Worm (Caenorhabditis elegans) whole organism, L1 larva: ENCODE data around the gene nhr-269.

Source experiments
- C16A3.4 ChIP-seq: fragments of 150-350 bp; optimal IDR thresholded peaks from 2 replicates; lab custom pipeline; 2014; ENCODE audit warnings: missing biosample characterization, missing genetic modification characterization
- C34B4.2 ChIP-seq: sonication (generic microtip); optimal IDR thresholded peaks from 2 replicates; lab custom pipeline; 2017; ENCODE audit warnings: mild to moderate bottlenecking, missing genetic modification characterization, missing compliant biosample characterization
- F16B12.6 ChIP-seq: fragments of 150-350 bp; optimal IDR thresholded peaks from 2 replicates; lab custom pipeline; 2014; ENCODE audit warnings: missing biosample characterization, missing genetic modification characterization
- aha-1 ChIP-seq: fragments of 150-350 bp; optimal IDR thresholded peaks from 2 replicates; lab custom pipeline; 2014; ENCODE audit warnings: missing biosample characterization, missing genetic modification characterization
- aly-2 ChIP-seq: fragments of 150-350 bp; optimal IDR thresholded peaks from 2 replicates; lab custom pipeline; 2014; ENCODE audit warnings: missing biosample characterization, missing genetic modification characterization
- blmp-1 ChIP-seq: fragments of 150-350 bp; optimal IDR thresholded peaks from 2 replicates; lab custom pipeline; 2014; ENCODE audit warnings: missing biosample characterization, missing genetic modification characterization
- ceh-63 ChIP-seq: fragments of 200-800 bp; sonication (Bioruptor generic); optimal IDR thresholded peaks from 2 replicates; lab custom pipeline; 2018; ENCODE audit warnings: mild to moderate bottlenecking, missing genetic modification characterization, missing compliant biosample characterization
- ceh-8 ChIP-seq: fragments of 200-800 bp; sonication (Bioruptor generic); optimal IDR thresholded peaks from 2 replicates; lab custom pipeline; 2018; ENCODE audit warnings: mild to moderate bottlenecking, missing genetic modification characterization, moderate library complexity, missing compliant biosample characterization
- ceh-82 ChIP-seq, 3 experiments: fragments of 150-350 bp in 1 of 3; sonication (generic microtip) in 2 of 3; optimal IDR thresholded peaks; 2 replicates each; lab custom pipeline; 2014 to 2017; ENCODE audit warnings: missing biosample characterization in 3 of 3, missing genetic modification characterization in 3 of 3
- ces-1 ChIP-seq: fragments of 150-350 bp; optimal IDR thresholded peaks from 2 replicates; lab custom pipeline; 2014; ENCODE audit warnings: missing biosample characterization, missing genetic modification reagents, missing genetic modification characterization
- efl-3 ChIP-seq: fragments of 200-800 bp; sonication (Bioruptor generic); optimal IDR thresholded peaks from 2 replicates; lab custom pipeline; 2018; ENCODE audit warnings: mild to moderate bottlenecking, missing genetic modification characterization, missing compliant biosample characterization
- egl-27 ChIP-seq, 2 experiments: fragments of 150-350 bp in 1 of 2; sonication (generic microtip); optimal IDR thresholded peaks; 3 replicates each; lab custom pipeline; 2017 to 2018; ENCODE audit warnings: missing biosample characterization in 2 of 2, missing genetic modification characterization in 2 of 2, missing genetic modification reagents in 2 of 2
- elt-3 ChIP-seq, 6 experiments: fragments of 150-350 bp in 1 of 6; sonication (generic microtip); optimal IDR thresholded peaks; 2 replicates each; lab custom pipeline; 2017 to 2018; ENCODE audit warnings: missing biosample characterization in 6 of 6, missing genetic modification characterization in 6 of 6, inconsistent platforms in 1 of 6
- ets-5 ChIP-seq: fragments of 200-800 bp; sonication (Bioruptor generic); IDR thresholded peaks from 2 replicates; pipeline ENCODE4 v1.3.6; 2022; ENCODE audit warnings: missing genetic modification characterization, missing compliant biosample characterization
- fkh-4 ChIP-seq: sonication (generic microtip); optimal IDR thresholded peaks from 2 replicates; lab custom pipeline; 2016; ENCODE audit warnings: missing compliant biosample characterization, missing genetic modification characterization, borderline replicate concordance
- fos-1 ChIP-seq: fragments of 150-350 bp; optimal IDR thresholded peaks from 2 replicates; lab custom pipeline; 2014; ENCODE audit warnings: missing biosample characterization, missing genetic modification characterization
- hlh-17 ChIP-seq: fragments of 200-800 bp; sonication (Bioruptor generic); optimal IDR thresholded peaks from 2 replicates; lab custom pipeline; 2018; ENCODE audit warnings: missing genetic modification characterization, mild to moderate bottlenecking, missing compliant biosample characterization, moderate library complexity, borderline replicate concordance
- hpl-2 ChIP-seq: fragments of 150-350 bp; optimal IDR thresholded peaks from 2 replicates; lab custom pipeline; 2014; ENCODE audit warnings: missing biosample characterization, missing genetic modification reagents, missing genetic modification characterization
- lin-13 ChIP-seq: fragments of 150-350 bp; optimal IDR thresholded peaks from 2 replicates; lab custom pipeline; 2014; ENCODE audit warnings: missing biosample characterization, missing genetic modification reagents, missing genetic modification characterization
- lin-14 ChIP-seq: fragments of 200-800 bp; sonication (Bioruptor generic); optimal IDR thresholded peaks from 2 replicates; lab custom pipeline; 2018; ENCODE audit warnings: mild to moderate bottlenecking, missing genetic modification characterization, moderate library complexity, missing compliant biosample characterization
- lin-39 ChIP-seq: fragments of 150-350 bp; optimal IDR thresholded peaks from 2 replicates; lab custom pipeline; 2014; ENCODE audit warnings: missing biosample characterization, missing genetic modification reagents, missing genetic modification characterization
- lsy-2 ChIP-seq, 2 experiments: fragments of 150-350 bp; optimal IDR thresholded peaks; 2 replicates each; lab custom pipeline; 2014; ENCODE audit warnings: missing biosample characterization in 2 of 2, missing genetic modification characterization in 2 of 2
- mab-9 ChIP-seq: fragments of 200-800 bp; sonication (Bioruptor generic); IDR thresholded peaks from 2 replicates; pipeline ENCODE4 v1.3.6; 2022; ENCODE audit warnings: missing genetic modification reagents, missing genetic modification characterization, missing compliant biosample characterization
- mef-2 ChIP-seq: fragments of 150-350 bp; optimal IDR thresholded peaks from 2 replicates; lab custom pipeline; 2014; ENCODE audit warnings: missing biosample characterization, missing genetic modification characterization
- nhr-12 ChIP-seq: sonication (generic microtip); optimal IDR thresholded peaks from 2 replicates; lab custom pipeline; 2017; ENCODE audit warnings: missing biosample characterization, missing genetic modification characterization
- nhr-237 ChIP-seq: fragments of 150-350 bp; optimal IDR thresholded peaks from 2 replicates; lab custom pipeline; 2014; ENCODE audit warnings: missing biosample characterization, missing genetic modification characterization
- nhr-47 ChIP-seq: sonication (generic microtip); optimal IDR thresholded peaks from 2 replicates; lab custom pipeline; 2016; ENCODE audit warnings: mild to moderate bottlenecking, missing genetic modification characterization, moderate library complexity, missing compliant biosample characterization
- nhr-71 ChIP-seq: sonication (generic microtip); optimal IDR thresholded peaks from 2 replicates; lab custom pipeline; 2016; ENCODE audit warnings: mild to moderate bottlenecking, missing genetic modification characterization, moderate library complexity, missing compliant biosample characterization
- nhr-76 ChIP-seq: sonication (generic microtip); optimal IDR thresholded peaks from 2 replicates; lab custom pipeline; 2017; ENCODE audit warnings: missing biosample characterization, missing genetic modification characterization
- nhr-77 ChIP-seq: fragments of 150-350 bp; optimal IDR thresholded peaks from 2 replicates; lab custom pipeline; 2014; ENCODE audit warnings: missing biosample characterization, missing genetic modification characterization
- nhr-84 ChIP-seq: sonication (generic microtip); optimal IDR thresholded peaks from 2 replicates; lab custom pipeline; 2017; ENCODE audit warnings: missing biosample characterization, missing genetic modification characterization
- pqm-1 ChIP-seq: sonication (generic microtip); optimal IDR thresholded peaks from 3 replicates; lab custom pipeline; 2017; ENCODE audit warnings: missing biosample characterization, missing genetic modification characterization
- skn-1 ChIP-seq: fragments of 150-350 bp; optimal IDR thresholded peaks from 2 replicates; lab custom pipeline; 2014; ENCODE audit warnings: missing biosample characterization, missing genetic modification characterization
- snpc-4 ChIP-seq: fragments of 150-350 bp; optimal IDR thresholded peaks from 2 replicates; lab custom pipeline; 2014; ENCODE audit warnings: missing biosample characterization, missing genetic modification characterization
- snu-23 ChIP-seq: sonication (generic microtip); optimal IDR thresholded peaks from 2 replicates; lab custom pipeline; 2016; ENCODE audit warnings: missing genetic modification characterization, missing compliant biosample characterization
- sox-4 ChIP-seq: sonication (generic microtip); optimal IDR thresholded peaks from 2 replicates; lab custom pipeline; 2016; ENCODE audit warnings: missing genetic modification characterization, missing compliant biosample characterization
- sup-37 ChIP-seq: fragments of 200-800 bp; sonication (Bioruptor generic); optimal IDR thresholded peaks from 2 replicates; lab custom pipeline; 2018; ENCODE audit warnings: mild to moderate bottlenecking, missing genetic modification characterization, missing compliant biosample characterization
- swsn-7 ChIP-seq: sonication (generic microtip); optimal IDR thresholded peaks from 2 replicates; lab custom pipeline; 2016; ENCODE audit warnings: missing genetic modification characterization, missing compliant biosample characterization
- tbx-2 ChIP-seq: sonication (generic microtip); optimal IDR thresholded peaks from 2 replicates; lab custom pipeline; 2016; ENCODE audit warnings: missing genetic modification characterization, missing compliant biosample characterization
- unc-62 ChIP-seq: fragments of 150-350 bp; optimal IDR thresholded peaks from 2 replicates; lab custom pipeline; 2014; ENCODE audit warnings: missing biosample characterization, missing genetic modification reagents, missing genetic modification characterization
- unc-86 ChIP-seq: sonication (generic microtip); optimal IDR thresholded peaks from 2 replicates; lab custom pipeline; 2016; ENCODE audit warnings: missing genetic modification characterization, missing compliant biosample characterization
- xbp-1 ChIP-seq: sonication (generic microtip); optimal IDR thresholded peaks from 2 replicates; lab custom pipeline; 2016; ENCODE audit warnings: missing genetic modification characterization, missing compliant biosample characterization
- ztf-4 ChIP-seq: fragments of 150-350 bp; optimal IDR thresholded peaks from 2 replicates; lab custom pipeline; 2014; ENCODE audit warnings: missing biosample characterization, missing genetic modification characterization

Gene nhr-269

DNA sequence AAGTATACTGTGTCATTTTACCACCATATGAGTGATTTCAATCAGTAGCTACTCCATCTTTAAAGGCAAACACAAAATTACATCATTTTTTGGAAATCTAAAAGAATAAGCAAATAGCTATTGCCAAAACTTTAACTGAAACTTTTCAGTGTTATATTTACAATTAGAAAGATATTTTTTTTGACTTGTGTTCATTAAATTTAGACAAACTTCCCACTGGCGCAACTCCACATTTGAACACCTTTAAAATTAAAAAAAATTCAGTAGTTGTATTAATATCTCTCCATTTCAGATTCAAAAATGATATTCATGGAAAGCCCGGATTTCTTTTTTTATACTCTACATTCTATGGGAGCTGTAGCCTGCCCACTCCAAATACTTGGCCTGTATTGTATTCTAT lies 44.2 kb upstream of the nhr-269 start, which contains the start of gene srh-264:
Gene srh-264, plus strand, starts transcription at position 301 of the 400 bp plus-strand sequence.
- no peak for TF ChIP-seq lsy-2 (tag; optimal IDR thresholded peaks at IDR 0.05; lab: Kevin White, UChicago)
- TF ChIP-seq tbx-2 = no peak
- no peak for TF ChIP-seq F16B12.6 (tag; lab: Kevin White, UChicago)
- no peak for TF ChIP-seq lin-13 (GFP tag; lab: Kevin White, UChicago)
- no peak for TF ChIP-seq snu-23 (GFP tag; lab: Kevin White, UChicago)
- TF ChIP-seq ceh-8 (GFP tag; lab: Kevin White, UChicago) = no peak
- no peak for TF ChIP-seq nhr-47
- no peak for TF ChIP-seq sox-4 (tag; lab: Kevin White, UChicago)
- TF ChIP-seq ceh-82 (tag; optimal IDR thresholded peaks at IDR 0.05; lab: Kevin White, UChicago) = no peak

DNA sequence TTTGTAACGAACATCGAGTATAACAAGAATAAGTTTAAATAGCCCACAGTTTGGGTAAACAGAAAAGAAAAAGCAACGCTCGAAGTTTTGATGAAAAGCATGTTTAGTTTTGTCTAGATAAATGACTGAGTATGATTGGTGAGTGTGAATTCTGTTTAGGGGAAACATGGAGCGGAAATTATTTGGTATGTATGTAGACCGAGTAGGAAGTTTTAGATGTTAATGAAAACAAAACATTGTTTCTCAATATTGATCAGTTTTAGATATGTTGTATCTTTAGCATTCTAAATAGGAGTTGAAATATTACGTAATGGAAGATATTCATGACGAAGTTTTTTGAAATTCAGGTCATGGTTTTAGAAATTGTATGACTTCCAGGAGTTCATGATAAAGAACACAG lies 43.0 kb upstream of the nhr-269 start, which contains the start of gene srbc-63:
Gene srbc-63, minus strand, starts transcription at position 101 of the 400 bp plus-strand sequence.
- TF ChIP-seq F16B12.6 (tag; lab: Kevin White, UChicago) (no peak), sup-37 (GFP tag; lab: Kevin White, UChicago) (no peak), unc-86 (no peak), ces-1 (GFP tag; lab: Kevin White, UChicago) (no peak), xbp-1 (tag; lab: Kevin White, UChicago) (no peak), nhr-71 (no peak), egl-27 (tag; optimal IDR thresholded peaks at IDR 0.05; lab: Kevin White, UChicago) (no peak), lin-39 (no peak), fkh-4 (tag; lab: Kevin White, UChicago) (no peak), aha-1 (tag; lab: Kevin White, UChicago) (no peak), lin-14 (GFP tag; lab: Kevin White, UChicago) (no peak), nhr-237 (tag; lab: Kevin White, UChicago) (no peak), swsn-7 (no peak), mab-9 (GFP tag; lab: Robert Waterston, UW) (no peak)

DNA sequence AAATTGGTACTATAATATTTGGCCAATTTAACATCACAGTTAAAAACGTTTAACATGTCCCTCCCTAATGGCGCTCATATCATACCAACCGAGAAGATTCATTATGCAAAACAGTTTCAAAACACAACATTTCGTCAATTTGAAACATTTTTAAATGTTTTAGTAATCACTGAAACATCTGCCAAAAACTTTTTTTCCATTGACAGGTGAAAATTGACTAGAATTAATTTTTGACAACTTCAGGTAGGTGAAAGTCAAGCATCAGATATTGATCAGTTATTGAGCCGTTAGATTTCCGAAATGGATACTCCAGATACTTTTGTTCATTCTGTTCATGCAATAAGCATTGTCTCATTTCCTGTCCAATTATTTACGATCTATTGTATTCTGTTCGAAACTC lies 37.3 kb upstream of the nhr-269 start, which contains the start of gene srh-257:
Gene srh-257, plus strand, starts transcription at position 301 of the 400 bp plus-strand sequence.
- TF ChIP-seq pqm-1 (tag; lab: Kevin White, UChicago) (no peak), nhr-76 (no peak), nhr-12 (tag; lab: Kevin White, UChicago) (no peak), fos-1 (tag; lab: Kevin White, UChicago) (no peak), hpl-2 (GFP tag; lab: Kevin White, UChicago) (no peak), mef-2 (no peak), nhr-77 (no peak), hlh-17 (GFP tag; lab: Kevin White, UChicago) (no peak), aha-1 (tag; lab: Kevin White, UChicago) (no peak), snpc-4 (tag; lab: Kevin White, UChicago) (no peak)

ce11 chrV:15404859-15405258 lies 35.3 kb upstream of the nhr-269 start, which contains the start of gene srh-258:
TSS of gene srh-258 (plus strand) at chrV:15405159.
- no peak for TF ChIP-seq unc-62
- TF ChIP-seq blmp-1 (tag; lab: Kevin White, UChicago) = no peak
- no peak for TF ChIP-seq ceh-63 (GFP tag; lab: Kevin White, UChicago)
- no peak for TF ChIP-seq aly-2 (tag; lab: Kevin White, UChicago)
- TF ChIP-seq skn-1 (tag; lab: Kevin White, UChicago) = no peak
- TF ChIP-seq nhr-84 = no peak
- TF ChIP-seq efl-3 = no peak
- no peak for TF ChIP-seq ztf-4 (tag; lab: Kevin White, UChicago)
- TF ChIP-seq hpl-2 (GFP tag; lab: Kevin White, UChicago) = no peak
- no peak for TF ChIP-seq ceh-8 (GFP tag; lab: Kevin White, UChicago)
- no peak for TF ChIP-seq ceh-82 (tag; optimal IDR thresholded peaks at IDR 0.05; lab: Kevin White, UChicago)
- TF ChIP-seq xbp-1 (tag; lab: Kevin White, UChicago) = no peak
- no peak for TF ChIP-seq lsy-2 (tag; optimal IDR thresholded peaks at IDR 0.05; lab: Kevin White, UChicago)
- no peak for TF ChIP-seq aha-1 (tag; lab: Kevin White, UChicago)
- TF ChIP-seq C34B4.2 (tag; lab: Kevin White, UChicago) = no peak
- TF ChIP-seq elt-3 (tag; optimal IDR thresholded peaks at IDR 0.05; lab: Kevin White, UChicago) = no peak
- no peak for TF ChIP-seq C16A3.4
- no peak for TF ChIP-seq nhr-237 (tag; lab: Kevin White, UChicago)
- no peak for TF ChIP-seq ets-5 (GFP tag; lab: Robert Waterston, UW)
- TF ChIP-seq tbx-2 = no peak
- TF ChIP-seq, all 84 proteins: peak for 0
